Fruit fly (Drosophila melanogaster): ENCODE data around the gene Mst36Fa.
A peak's percentile ranks its signal among the peaks of the same experiment; 100 is the strongest.

- TF ChIP-seq CG16779 (tag; optimal IDR thresholded peaks at IDR 0.05) (no peak), Eip93F (GFP tag; optimal IDR thresholded peaks at IDR 0.05) (no peak), Hr39 (GFP tag; optimal IDR thresholded peaks at IDR 0.05) (peak; percentile 75), Gug (GFP tag; IDR thresholded peaks at IDR 0.05) (peak; percentile 85), Sox102F (GFP tag; optimal IDR thresholded peaks at IDR 0.05) (no peak), topi (GFP tag; optimal IDR thresholded peaks at IDR 0.05) (peak; percentile 66), Sox15 (GFP tag; optimal IDR thresholded peaks at IDR 0.05) (peak; percentile 88), CG3919 (GFP tag; optimal IDR thresholded peaks at IDR 0.05) (peak; percentile 76), CG8319 (GFP tag; optimal IDR thresholded peaks at IDR 0.05) (peak; percentile 59)
These were observed 26.1 kb upstream of the Mst36Fa start, which contains the start of the genes CG10376 and CG10343 for dm6 chr2L:18702721-18703488.
